Worm (Caenorhabditis elegans) whole organism, late embryonic: ENCODE measurements around the gene C34H4.2.

Experiments
- C08G9.2 ChIP-seq: sonication (generic microtip); optimal IDR thresholded peaks from 2 replicates; lab custom pipeline; 2016; ENCODE audit warnings: mild to moderate bottlenecking, missing genetic modification characterization, moderate library complexity, missing compliant biosample characterization
- F13H6.1 ChIP-seq: sonication (generic microtip); optimal IDR thresholded peaks from 2 replicates; lab custom pipeline; 2016; ENCODE audit warnings: missing genetic modification characterization, missing compliant biosample characterization
- T23F11.4 ChIP-seq: fragments of 200-800 bp; sonication (Bioruptor generic); optimal IDR thresholded peaks from 2 replicates; lab custom pipeline; 2018; ENCODE audit warnings: mild to moderate bottlenecking, missing genetic modification characterization, missing compliant biosample characterization
- ahr-1 ChIP-seq: sonication (generic microtip); optimal IDR thresholded peaks from 2 replicates; lab custom pipeline; 2016; ENCODE audit warnings: missing genetic modification characterization, missing compliant biosample characterization
- ceh-14 ChIP-seq: sonication (generic microtip); optimal IDR thresholded peaks from 2 replicates; lab custom pipeline; 2016; ENCODE audit warnings: missing genotype, missing genetic modification characterization, missing compliant biosample characterization
- ceh-48 ChIP-seq: sonication (generic microtip); optimal IDR thresholded peaks from 2 replicates; lab custom pipeline; 2016; ENCODE audit warnings: missing genetic modification characterization, inconsistent platforms, missing compliant biosample characterization
- ceh-6 ChIP-seq: fragments of 200-800 bp; sonication (Bioruptor generic); optimal IDR thresholded peaks from 2 replicates; lab custom pipeline; 2018; ENCODE audit warnings: mild to moderate bottlenecking, missing genetic modification characterization, missing compliant biosample characterization
- che-1 ChIP-seq: sonication (generic microtip); optimal IDR thresholded peaks from 2 replicates; lab custom pipeline; 2016; ENCODE audit warnings: mild to moderate bottlenecking, missing genetic modification characterization, missing compliant biosample characterization
- dmd-4 ChIP-seq: sonication (generic microtip); optimal IDR thresholded peaks from 2 replicates; lab custom pipeline; 2016; ENCODE audit warnings: borderline replicate concordance, missing genetic modification characterization, missing compliant biosample characterization
- dve-1 ChIP-seq: sonication (generic microtip); optimal IDR thresholded peaks from 2 replicates; lab custom pipeline; 2017; ENCODE audit warnings: antibody characterized with exemption, mild to moderate bottlenecking, missing genetic modification characterization, missing compliant biosample characterization
- elt-4 ChIP-seq: sonication (generic microtip); optimal IDR thresholded peaks from 2 replicates; lab custom pipeline; 2016; ENCODE audit warnings: missing genetic modification characterization, missing compliant biosample characterization
- ets-4 ChIP-seq: sonication (generic microtip); optimal IDR thresholded peaks from 2 replicates; lab custom pipeline; 2016; ENCODE audit warnings: missing genetic modification characterization, missing compliant biosample characterization
- gmeb-2 ChIP-seq: sonication (generic microtip); optimal IDR thresholded peaks from 2 replicates; lab custom pipeline; 2016; ENCODE audit warnings: missing genetic modification characterization, inconsistent platforms, missing compliant biosample characterization
- hlh-13 ChIP-seq: fragments of 200-800 bp; sonication (Bioruptor generic); optimal IDR thresholded peaks from 2 replicates; lab custom pipeline; 2018; ENCODE audit warnings: mild to moderate bottlenecking, missing genetic modification characterization, missing compliant biosample characterization
- hlh-8 ChIP-seq: sonication (generic microtip); optimal IDR thresholded peaks from 2 replicates; lab custom pipeline; 2016; ENCODE audit warnings: missing genotype, missing genetic modification characterization, missing compliant biosample characterization
- lin-11 ChIP-seq: fragments of 200-800 bp; sonication (Bioruptor generic); optimal IDR thresholded peaks from 2 replicates; lab custom pipeline; 2018; ENCODE audit warnings: mild to moderate bottlenecking, missing genetic modification characterization, missing compliant biosample characterization
- nfya-1 ChIP-seq: sonication (generic microtip); optimal IDR thresholded peaks from 2 replicates; lab custom pipeline; 2017; ENCODE audit warnings: missing genetic modification characterization, mild to moderate bottlenecking, missing compliant biosample characterization, antibody characterized with exemption, moderate library complexity
- odd-2 ChIP-seq: sonication (generic microtip); optimal IDR thresholded peaks from 2 replicates; lab custom pipeline; 2017; ENCODE audit warnings: antibody characterized with exemption, mild to moderate bottlenecking, missing genetic modification characterization, missing compliant biosample characterization
- pag-3 ChIP-seq: sonication (generic microtip); optimal IDR thresholded peaks from 2 replicates; lab custom pipeline; 2016; ENCODE audit warnings: missing compliant biosample characterization, missing genetic modification characterization, borderline replicate concordance
- pax-1 ChIP-seq: fragments of 150-350 bp; optimal IDR thresholded peaks from 2 replicates; lab custom pipeline; 2014; ENCODE audit warnings: missing biosample characterization, missing genetic modification characterization
- pqm-1 ChIP-seq: sonication (generic microtip); optimal IDR thresholded peaks from 2 replicates; lab custom pipeline; 2016; ENCODE audit warnings: missing genetic modification characterization, missing compliant biosample characterization
- pros-1 ChIP-seq: fragments of 150-350 bp; optimal IDR thresholded peaks from 2 replicates; lab custom pipeline; 2014; ENCODE audit warnings: missing biosample characterization, missing genetic modification reagents, missing genetic modification characterization
- ref-2 ChIP-seq: sonication (generic microtip); optimal IDR thresholded peaks from 2 replicates; lab custom pipeline; 2016; ENCODE audit warnings: missing genetic modification characterization, missing compliant biosample characterization
- sdc-2 ChIP-seq: sonication (generic microtip); optimal IDR thresholded peaks from 2 replicates; lab custom pipeline; 2016; ENCODE audit warnings: missing genotype, missing genetic modification characterization, missing compliant biosample characterization
- sox-2 ChIP-seq: fragments of 200-800 bp; sonication (Bioruptor generic); IDR thresholded peaks from 2 replicates; pipeline ENCODE4 v1.3.6; 2022; ENCODE audit warnings: missing genetic modification reagents, missing genetic modification characterization, missing compliant biosample characterization
- sox-4 ChIP-seq: sonication (generic microtip); optimal IDR thresholded peaks from 2 replicates; lab custom pipeline; 2017; ENCODE audit warnings: mild to moderate bottlenecking, missing genetic modification characterization, inconsistent platforms, missing compliant biosample characterization
- syd-9 ChIP-seq: sonication (generic microtip); optimal IDR thresholded peaks from 2 replicates; lab custom pipeline; 2016; ENCODE audit warnings: mild to moderate bottlenecking, missing genetic modification characterization, moderate library complexity, missing compliant biosample characterization
- tbx-7 ChIP-seq: sonication (generic microtip); optimal IDR thresholded peaks from 2 replicates; lab custom pipeline; 2016; ENCODE audit warnings: missing genotype, missing genetic modification characterization, missing compliant biosample characterization
- ttx-3 ChIP-seq: sonication (generic microtip); optimal IDR thresholded peaks from 2 replicates; lab custom pipeline; 2016; ENCODE audit warnings: missing genetic modification reagents, missing genetic modification characterization, missing compliant biosample characterization
- unc-42 ChIP-seq: sonication (generic microtip); optimal IDR thresholded peaks from 2 replicates; lab custom pipeline; 2016; ENCODE audit warnings: missing genotype, missing genetic modification characterization, missing compliant biosample characterization
- unc-55 ChIP-seq: sonication (generic microtip); optimal IDR thresholded peaks from 2 replicates; lab custom pipeline; 2017; ENCODE audit warnings: missing biosample characterization, missing genetic modification reagents, missing genetic modification characterization
- unc-86 ChIP-seq: sonication (generic microtip); optimal IDR thresholded peaks from 2 replicates; lab custom pipeline; 2016; ENCODE audit warnings: missing genetic modification characterization, missing compliant biosample characterization
- zip-5 ChIP-seq: sonication (generic microtip); optimal IDR thresholded peaks from 2 replicates; lab custom pipeline; 2016; ENCODE audit warnings: missing genetic modification characterization, missing compliant biosample characterization

The C34H4.2 gene

ce11 chrIV:1523418-1523817 is 30.1 kb upstream of the C34H4.2 start, which contains the start of gene K03H6.1:
TSS of gene K03H6.1 (plus strand) at chrIV:1523718.
- no peak for TF ChIP-seq C08G9.2 (tag; lab: Kevin White, UChicago)
- no peak for TF ChIP-seq ceh-48

- TF ChIP-seq ceh-6 (GFP tag; lab: Kevin White, UChicago) (no peak), dmd-4 (no peak), unc-55 (no peak), F13H6.1 (tag; lab: Kevin White, UChicago) (no peak), unc-42 (no peak), ceh-14 (tag; lab: Kevin White, UChicago) (no peak), syd-9 (tag; lab: Kevin White, UChicago) (no peak), zip-5 (tag; lab: Kevin White, UChicago) (no peak), pqm-1 (tag; lab: Kevin White, UChicago) (no peak), lin-11 (tag; lab: Kevin White, UChicago) (no peak), ahr-1 (tag; lab: Kevin White, UChicago) (no peak), pax-1 (tag; lab: Kevin White, UChicago) (no peak), pag-3 (no peak), ttx-3 (no peak), elt-4 (tag; lab: Kevin White, UChicago) (no peak)
Measured at ce11 chrIV:1536316-1536715, 17.2 kb upstream of the C34H4.2 start, which contains the start of gene K03H6.5. TSS of gene K03H6.5 (minus strand) at chrIV:1536416.

- no peak for TF ChIP-seq che-1 (tag; lab: Kevin White, UChicago)
- no peak for TF ChIP-seq tbx-7 (tag; lab: Kevin White, UChicago)
- TF ChIP-seq ceh-14 (tag; lab: Kevin White, UChicago) = no peak
- TF ChIP-seq ets-4 (tag; lab: Kevin White, UChicago) = no peak
- no peak for TF ChIP-seq odd-2
- TF ChIP-seq sdc-2 (tag; lab: Kevin White, UChicago) = no peak
- TF ChIP-seq pros-1 (tag; lab: Kevin White, UChicago) = no peak
- no peak for TF ChIP-seq syd-9 (tag; lab: Kevin White, UChicago)
- no peak for TF ChIP-seq sox-2 (GFP tag; lab: Robert Waterston, UW)
- TF ChIP-seq unc-42 = no peak
- TF ChIP-seq gmeb-2 (tag; lab: Kevin White, UChicago) = no peak
- no peak for TF ChIP-seq T23F11.4 (GFP tag; lab: Kevin White, UChicago)
Measured at ce11 chrIV:1547129-1547528, 6.4 kb upstream of the C34H4.2 start.

- TF ChIP-seq T23F11.4 (GFP tag; lab: Kevin White, UChicago) = no peak
- no peak for TF ChIP-seq odd-2
- TF ChIP-seq ref-2 = no peak
- no peak for TF ChIP-seq hlh-8 (tag; lab: Kevin White, UChicago)
- TF ChIP-seq hlh-13 (GFP tag; lab: Kevin White, UChicago) = no peak
- TF ChIP-seq dmd-4 = no peak
- no peak for TF ChIP-seq sox-4 (tag; lab: Kevin White, UChicago)
- no peak for TF ChIP-seq unc-86 (tag; lab: Kevin White, UChicago)
- no peak for TF ChIP-seq ceh-48
- TF ChIP-seq nfya-1 = peak; percentile 7
- no peak for TF ChIP-seq ttx-3
- peak; percentile 5 for TF ChIP-seq dve-1 (tag; lab: Kevin White, UChicago)
Measured at ce11 chrIV:1548457-1548861, 5.1 kb upstream of the C34H4.2 start, which contains the start of gene col-107. TSS of gene col-107 (plus strand) at chrIV:1548721.
